Worm (Caenorhabditis elegans) whole organism, dauer: ENCODE results near the gene T24H7.9.

ENCODE experiments used
- unc-62 ChIP-seq: sonication (generic microtip); optimal IDR thresholded peaks from 2 replicates; lab custom pipeline; 2017; ENCODE audit warnings: missing biosample characterization, missing genetic modification reagents, missing genetic modification characterization

The T24H7.9 gene

DNA sequence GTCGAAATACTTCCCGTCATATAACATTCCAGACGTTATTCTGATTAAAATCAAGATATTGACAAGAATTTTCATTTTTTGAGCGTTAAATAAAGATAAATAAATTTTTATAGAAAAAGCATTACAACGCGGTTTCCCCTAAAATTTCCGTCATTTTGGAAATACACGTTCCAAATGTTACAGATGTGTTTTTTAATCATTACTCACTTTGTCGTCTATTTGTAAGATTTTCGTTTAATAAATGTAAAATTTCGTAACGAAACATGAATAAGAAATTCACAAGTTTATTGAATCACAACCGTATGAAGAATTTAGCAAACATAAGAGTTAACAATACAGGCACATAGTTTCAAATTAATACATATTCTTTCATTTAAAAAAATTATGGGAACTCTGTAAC lies 32.4 kb downstream of the T24H7.9 start, which contains the start of gene C30B5.17:
TSS of gene C30B5.17 (minus strand) at position 101 of the 400 bp plus-strand sequence.
- TF ChIP-seq unc-62 (GFP tag; lab: Kevin White, UChicago): no peak

DNA sequence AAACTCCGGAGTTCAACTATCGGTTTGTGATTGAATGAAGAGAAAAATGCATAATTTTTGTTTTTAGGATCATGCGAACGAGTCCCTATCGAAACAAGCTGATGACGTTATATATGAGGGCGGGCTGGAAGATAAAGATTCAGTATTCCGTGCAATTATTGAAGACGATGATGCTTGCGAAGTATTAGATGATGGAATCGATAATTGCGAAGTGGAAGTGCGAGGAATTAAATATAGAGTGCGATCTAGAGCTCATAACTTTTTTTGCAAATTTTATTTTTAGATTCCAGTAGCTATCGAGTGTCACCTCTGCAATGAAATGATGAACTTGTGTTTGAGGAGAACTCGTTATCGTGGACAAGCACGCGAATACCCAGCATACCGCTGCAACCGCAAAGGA lies 36.3 kb downstream of the T24H7.9 start:
- no peak for TF ChIP-seq unc-62 (GFP tag; lab: Kevin White, UChicago)

DNA sequence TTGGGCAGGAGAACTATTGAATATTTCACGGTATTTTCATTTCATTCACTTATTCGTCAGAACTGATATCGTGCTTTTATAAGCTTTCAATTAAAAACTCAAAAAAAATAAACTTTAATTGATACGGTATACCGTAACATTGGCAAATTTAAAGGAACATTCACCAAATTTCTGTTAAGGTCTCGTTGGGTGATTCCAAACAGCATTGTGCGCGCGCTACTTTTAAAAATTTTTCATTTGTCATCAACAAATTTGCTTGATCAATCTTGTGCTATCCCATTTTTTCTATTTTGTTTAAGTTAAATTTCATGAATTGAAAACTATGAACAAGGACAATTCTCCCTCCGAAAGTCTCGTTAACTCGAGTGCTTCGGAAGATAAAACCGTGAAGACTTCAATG lies 36.8 kb downstream of the T24H7.9 start, which contains the start of gene szy-4:
TSS of gene szy-4 (plus strand) at position 229 of the 400 bp plus-strand sequence.
- TF ChIP-seq unc-62 (GFP tag; lab: Kevin White, UChicago): no peak

DNA sequence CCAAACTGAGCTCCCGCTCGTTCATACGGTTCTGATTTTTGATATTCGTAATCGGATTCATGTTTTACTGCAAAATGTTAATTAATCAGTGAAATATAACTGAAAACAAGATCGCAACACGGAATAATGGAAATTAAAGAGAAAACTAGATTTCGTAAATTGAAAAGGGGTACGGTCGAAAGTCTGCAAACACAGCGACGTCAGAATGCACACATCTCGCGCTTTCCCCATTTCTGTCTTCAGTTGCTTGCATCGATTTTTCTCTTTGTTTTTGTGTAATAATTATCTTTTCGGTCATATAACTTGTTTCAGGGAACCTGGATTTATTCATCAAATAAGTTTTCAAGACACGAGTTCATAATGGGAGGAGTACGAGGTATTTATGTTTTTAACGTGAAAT lies 38.4 kb downstream of the T24H7.9 start, which contains the start of the genes rbmx-2 and C30B5.2:
TSS of gene rbmx-2 (minus strand) at position 74 of the 400 bp plus-strand sequence.
TSS of gene C30B5.2 (plus strand) at position 306 of the 400 bp plus-strand sequence.
- TF ChIP-seq unc-62 (GFP tag; lab: Kevin White, UChicago): no peak

DNA sequence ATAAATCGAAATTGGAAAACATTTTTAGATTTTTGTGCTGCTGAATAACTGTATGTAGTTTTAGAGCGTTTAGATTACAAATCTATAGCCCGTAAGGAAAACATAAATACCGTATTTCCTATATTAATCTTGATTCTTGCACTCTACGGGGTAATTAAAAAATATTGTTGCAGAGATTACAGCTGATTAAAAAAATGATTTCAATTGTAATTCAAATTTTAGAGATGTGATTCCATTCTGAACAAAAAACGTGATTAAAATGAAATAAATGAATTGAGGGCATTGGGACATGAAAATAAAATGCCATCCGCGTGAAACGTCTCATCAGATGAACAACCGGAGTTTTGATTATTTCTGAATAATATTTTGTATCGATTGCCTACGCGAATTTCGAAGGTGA lies 42.8 kb downstream of the T24H7.9 start, which contains the start of gene cpb-2:
TSS of gene cpb-2 (plus strand) at position 301 of the 400 bp plus-strand sequence.
- TF ChIP-seq unc-62 (GFP tag; lab: Kevin White, UChicago): no peak

DNA sequence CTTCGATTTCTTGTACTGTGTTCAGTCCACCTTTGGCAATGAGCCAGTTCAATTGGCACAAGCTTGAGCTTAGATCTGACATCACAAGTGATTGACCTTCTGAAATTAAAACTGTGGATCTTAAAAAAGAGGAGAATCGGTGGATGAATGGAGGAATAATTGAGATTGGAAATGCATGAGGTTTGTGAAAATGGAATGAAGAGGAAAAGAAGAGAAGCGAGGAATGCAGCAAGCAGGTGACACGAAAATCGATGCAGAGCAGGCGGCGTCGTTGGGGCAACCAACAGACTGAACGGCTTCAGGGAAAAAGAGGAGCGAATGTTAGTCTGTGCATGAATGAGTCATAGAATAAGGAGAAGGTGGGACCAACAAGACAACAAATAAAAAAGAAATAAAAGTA lies 44.0 kb downstream of the T24H7.9 start, which contains the start of gene fkh-8:
TSS of gene fkh-8 (minus strand) at position 101 of the 400 bp plus-strand sequence.
- no peak for TF ChIP-seq unc-62 (GFP tag; lab: Kevin White, UChicago)

DNA sequence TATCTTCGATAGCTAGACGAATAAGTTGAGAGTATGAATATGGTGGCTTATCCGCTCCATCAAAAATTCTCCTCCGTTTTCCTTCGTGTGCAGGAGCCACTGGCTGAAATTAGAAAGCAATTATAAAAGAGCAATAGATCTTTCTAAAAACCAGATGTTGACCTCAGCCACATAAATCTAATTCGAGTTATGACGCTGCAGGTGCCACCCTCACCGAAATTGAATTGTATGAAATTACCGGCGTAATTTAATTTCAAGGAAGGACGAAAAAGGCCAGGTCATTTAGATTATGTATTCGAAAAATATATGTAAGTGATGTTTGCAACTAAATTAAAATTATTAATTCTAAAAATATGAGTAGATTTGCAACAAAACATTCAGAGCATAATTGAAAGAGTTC lies 44.5 kb downstream of the T24H7.9 start:
- TF ChIP-seq unc-62 (GFP tag; lab: Kevin White, UChicago): no peak
